Worm (Caenorhabditis elegans) whole organism, young adult: ENCODE results near the gene tir-1.
A peak's percentile ranks its signal among the peaks of the same experiment; 100 is the strongest.

Experiments
- B0019.2 ChIP-seq: fragments of 200-800 bp; sonication (Bioruptor generic); conservative IDR thresholded peaks from 2 replicates; pipeline ENCODE4 v1.3.6; 2022; ENCODE audit warnings: missing genetic modification reagents, missing genetic modification characterization, missing compliant biosample characterization
- C06A6.2 ChIP-seq: fragments of 200-800 bp; sonication (Bioruptor generic); conservative IDR thresholded peaks from 2 replicates; pipeline ENCODE4 v1.3.6; 2022; ENCODE audit warnings: missing genetic modification characterization, missing compliant biosample characterization
- C17E4.6 ChIP-seq: fragments of 200-800 bp; sonication (Bioruptor generic); IDR thresholded peaks from 2 replicates; pipeline ENCODE4 v1.3.6; 2022; ENCODE audit warnings: missing genetic modification reagents, missing genetic modification characterization, missing compliant biosample characterization
- F22D6.2 ChIP-seq: sonication (generic microtip); optimal IDR thresholded peaks from 2 replicates; lab custom pipeline; 2016; ENCODE audit warnings: mild to moderate bottlenecking, missing genetic modification characterization, missing compliant biosample characterization
- F37B4.10 ChIP-seq: fragments of 200-800 bp; sonication (Bioruptor generic); IDR thresholded peaks from 2 replicates; pipeline ENCODE4 v1.3.6; 2022; ENCODE audit warnings: missing genetic modification characterization, missing compliant biosample characterization
- K11D2.4 ChIP-seq: fragments of 200-800 bp; sonication (Bioruptor generic); IDR thresholded peaks from 2 replicates; pipeline ENCODE4 v1.3.6; 2022; ENCODE audit warnings: missing genetic modification reagents, missing genetic modification characterization, missing compliant biosample characterization
- Y53F4B.3 ChIP-seq: fragments of 200-800 bp; sonication (Bioruptor generic); IDR thresholded peaks from 2 replicates; pipeline ENCODE4 v1.3.6; 2022; ENCODE audit warnings: missing genetic modification reagents, missing genetic modification characterization, missing compliant biosample characterization
- Y67H2A.10 ChIP-seq: fragments of 200-800 bp; sonication (Bioruptor generic); conservative IDR thresholded peaks from 2 replicates; pipeline ENCODE4 v1.3.6; 2022; ENCODE audit warnings: missing genetic modification reagents, missing genetic modification characterization, missing compliant biosample characterization
- Y95B8A.8 ChIP-seq: fragments of 200-800 bp; sonication (Bioruptor generic); IDR thresholded peaks from 2 replicates; pipeline ENCODE4 v1.3.6; 2022; ENCODE audit warnings: missing genetic modification reagents, missing genetic modification characterization, missing compliant biosample characterization
- ZK185.1 ChIP-seq: sonication (generic microtip); optimal IDR thresholded peaks from 2 replicates; lab custom pipeline; 2016; ENCODE audit warnings: mild to moderate bottlenecking, missing genetic modification characterization, missing compliant biosample characterization; ENCODE audit not compliant: poor library complexity, severe bottlenecking
- athp-1 ChIP-seq: sonication (generic microtip); optimal IDR thresholded peaks from 2 replicates; lab custom pipeline; 2017; ENCODE audit warnings: mild to moderate bottlenecking, missing genetic modification characterization, missing compliant biosample characterization
- attf-3 ChIP-seq: fragments of 200-800 bp; sonication (Bioruptor generic); conservative IDR thresholded peaks from 2 replicates; pipeline ENCODE4 v1.3.6; 2022; ENCODE audit warnings: missing genetic modification reagents, missing genetic modification characterization, missing compliant biosample characterization
- bed-2 ChIP-seq: fragments of 200-800 bp; sonication (Bioruptor generic); IDR thresholded peaks from 2 replicates; pipeline ENCODE4 v1.3.6; 2022; ENCODE audit warnings: missing genetic modification reagents, missing genetic modification characterization, missing compliant biosample characterization
- ccch-3 ChIP-seq: fragments of 200-800 bp; sonication (Bioruptor generic); optimal IDR thresholded peaks from 2 replicates; lab custom pipeline; 2018; ENCODE audit warnings: mild to moderate bottlenecking, missing genetic modification characterization, missing compliant biosample characterization
- cebp-2 ChIP-seq: fragments of 200-800 bp; sonication (Bioruptor generic); IDR thresholded peaks from 2 replicates; pipeline ENCODE4 v1.3.6; 2022; ENCODE audit warnings: missing genetic modification characterization, missing compliant biosample characterization
- ceh-27 ChIP-seq: fragments of 200-800 bp; sonication (Bioruptor generic); optimal IDR thresholded peaks from 2 replicates; lab custom pipeline; 2018; ENCODE audit warnings: mild to moderate bottlenecking, missing genetic modification characterization, moderate library complexity, missing compliant biosample characterization
- ceh-58 ChIP-seq: fragments of 200-800 bp; sonication (Bioruptor generic); IDR thresholded peaks from 2 replicates; pipeline ENCODE4 v1.3.6; 2022; ENCODE audit warnings: missing genetic modification characterization, missing compliant biosample characterization
- ceh-79 ChIP-seq: sonication (generic microtip); optimal IDR thresholded peaks from 2 replicates; lab custom pipeline; 2017; ENCODE audit warnings: mild to moderate bottlenecking, missing genetic modification characterization, missing compliant biosample characterization
- chd-7 ChIP-seq: sonication (generic microtip); optimal IDR thresholded peaks from 2 replicates; lab custom pipeline; 2016; ENCODE audit warnings: mild to moderate bottlenecking, missing genetic modification characterization, moderate library complexity, missing compliant biosample characterization
- dpl-1 ChIP-seq: fragments of 150-350 bp; optimal IDR thresholded peaks from 2 replicates; lab custom pipeline; 2014; ENCODE audit warnings: missing biosample characterization, missing genetic modification reagents, missing genetic modification characterization
- efl-1 ChIP-seq: fragments of 150-350 bp; optimal IDR thresholded peaks from 2 replicates; lab custom pipeline; 2014; ENCODE audit warnings: missing biosample characterization, missing genetic modification reagents, missing genetic modification characterization
- egl-18 ChIP-seq: fragments of 200-800 bp; sonication (Bioruptor generic); IDR thresholded peaks from 2 replicates; pipeline ENCODE4 v1.3.6; 2022; ENCODE audit warnings: missing genetic modification reagents, missing genetic modification characterization, missing compliant biosample characterization
- egrh-3 ChIP-seq: fragments of 200-800 bp; sonication (Bioruptor generic); IDR thresholded peaks from 2 replicates; pipeline ENCODE4 v1.3.6; 2022; ENCODE audit warnings: missing genetic modification reagents, missing genetic modification characterization, missing compliant biosample characterization
- ekl-4 ChIP-seq: fragments of 200-800 bp; sonication (Bioruptor generic); IDR thresholded peaks from 2 replicates; pipeline ENCODE4 v1.3.6; 2022; ENCODE audit warnings: missing genetic modification reagents, missing genetic modification characterization, missing compliant biosample characterization
- gei-17 ChIP-seq: fragments of 200-800 bp; sonication (Bioruptor generic); optimal IDR thresholded peaks from 2 replicates; lab custom pipeline; 2018; ENCODE audit warnings: mild to moderate bottlenecking, missing genetic modification characterization, missing compliant biosample characterization
- him-1 ChIP-seq: sonication (generic microtip); optimal IDR thresholded peaks from 2 replicates; lab custom pipeline; 2016; ENCODE audit warnings: missing genotype, missing genetic modification reagents, missing genetic modification characterization, missing compliant biosample characterization
- hrde-1 ChIP-seq: sonication (generic microtip); optimal IDR thresholded peaks from 2 replicates; lab custom pipeline; 2016; ENCODE audit warnings: missing genetic modification characterization, mild to moderate bottlenecking, missing compliant biosample characterization, moderate library complexity, missing genotype, missing genetic modification reagents, borderline replicate concordance
- hsf-1 ChIP-seq: fragments of 200-800 bp; sonication (Bioruptor generic); IDR thresholded peaks from 2 replicates; pipeline ENCODE4 v1.3.6; 2022; ENCODE audit warnings: missing genetic modification reagents, missing genetic modification characterization, missing compliant biosample characterization
- let-526 ChIP-seq: fragments of 200-800 bp; sonication (Bioruptor generic); IDR thresholded peaks from 2 replicates; pipeline ENCODE4 v1.3.6; 2022; ENCODE audit warnings: missing genetic modification reagents, missing genetic modification characterization, missing compliant biosample characterization
- lin-54 ChIP-seq: fragments of 200-800 bp; sonication (Bioruptor generic); optimal IDR thresholded peaks from 2 replicates; lab custom pipeline; 2018; ENCODE audit warnings: mild to moderate bottlenecking, missing genetic modification characterization, missing compliant biosample characterization
- lsl-1 ChIP-seq: fragments of 200-800 bp; sonication (Bioruptor generic); optimal IDR thresholded peaks from 2 replicates; lab custom pipeline; 2018; ENCODE audit warnings: mild to moderate bottlenecking, missing genetic modification characterization, moderate library complexity, missing compliant biosample characterization
- mes-4 ChIP-seq: sonication (generic microtip); optimal IDR thresholded peaks from 2 replicates; lab custom pipeline; 2016; ENCODE audit warnings: missing genotype, missing genetic modification characterization, missing compliant biosample characterization
- nfyb-1 ChIP-seq: fragments of 200-800 bp; sonication (Bioruptor generic); IDR thresholded peaks from 2 replicates; pipeline ENCODE4 v1.3.6; 2022; ENCODE audit warnings: missing genetic modification reagents, missing genetic modification characterization, missing compliant biosample characterization
- nhr-179 ChIP-seq: sonication (generic microtip); optimal IDR thresholded peaks from 2 replicates; lab custom pipeline; 2016; ENCODE audit warnings: mild to moderate bottlenecking, missing genetic modification characterization, missing compliant biosample characterization
- nhr-80 ChIP-seq: sonication (generic microtip); optimal IDR thresholded peaks from 2 replicates; lab custom pipeline; 2016; ENCODE audit warnings: missing genetic modification characterization, missing compliant biosample characterization
- nhr-90 ChIP-seq: sonication (generic microtip); optimal IDR thresholded peaks from 2 replicates; lab custom pipeline; 2016; ENCODE audit warnings: missing genotype, mild to moderate bottlenecking, missing genetic modification characterization, missing compliant biosample characterization
- pbrm-1 ChIP-seq: fragments of 200-800 bp; sonication (Bioruptor generic); IDR thresholded peaks from 2 replicates; pipeline ENCODE4 v1.3.6; 2022; ENCODE audit warnings: missing genetic modification reagents, missing genetic modification characterization, missing compliant biosample characterization
- pha-4 ChIP-seq: fragments of 150-350 bp; sonication (generic microtip); optimal IDR thresholded peaks from 2 replicates; lab custom pipeline; 2014; ENCODE audit warnings: missing biosample characterization, missing genetic modification reagents, missing genetic modification characterization
- rec-8 ChIP-seq, 2 experiments: sonication (generic microtip); optimal IDR thresholded peaks; 2 replicates each; lab custom pipeline; 2016; ENCODE audit warnings: mild to moderate bottlenecking in 2 of 2, missing genetic modification characterization in 2 of 2, missing genetic modification reagents in 2 of 2, missing genotype in 2 of 2, missing biosample characterization in 1 of 2, missing compliant biosample characterization in 1 of 2, moderate library complexity in 1 of 2
- sea-2 ChIP-seq: fragments of 200-800 bp; sonication (Bioruptor generic); IDR thresholded peaks from 2 replicates; pipeline ENCODE4 v1.3.6; 2022; ENCODE audit warnings: missing genetic modification characterization, missing compliant biosample characterization
- snpc-1.3 ChIP-seq: sonication (generic microtip); optimal IDR thresholded peaks from 2 replicates; lab custom pipeline; 2017; ENCODE audit warnings: missing genetic modification characterization, mild to moderate bottlenecking, missing compliant biosample characterization, antibody characterized with exemption, moderate library complexity, missing genotype, missing genetic modification reagents; ENCODE audit not compliant: insufficient read depth
- somi-1 ChIP-seq: fragments of 200-800 bp; sonication (Bioruptor generic); optimal IDR thresholded peaks from 2 replicates; lab custom pipeline; 2018; ENCODE audit warnings: mild to moderate bottlenecking, missing genetic modification characterization, missing compliant biosample characterization
- tbx-9 ChIP-seq: sonication (generic microtip); optimal IDR thresholded peaks from 2 replicates; lab custom pipeline; 2016; ENCODE audit warnings: borderline replicate concordance, missing genetic modification characterization, inconsistent platforms, missing compliant biosample characterization
- unc-130 ChIP-seq: sonication (generic microtip); optimal IDR thresholded peaks from 2 replicates; lab custom pipeline; 2016; ENCODE audit warnings: missing genetic modification reagents, missing genetic modification characterization, missing compliant biosample characterization
- xnd-1 ChIP-seq: sonication (generic microtip); optimal IDR thresholded peaks from 2 replicates; lab custom pipeline; 2016; ENCODE audit warnings: missing genotype, missing genetic modification reagents, missing genetic modification characterization, missing compliant biosample characterization
- ztf-18 ChIP-seq: sonication (generic microtip); optimal IDR thresholded peaks from 2 replicates; lab custom pipeline; 2016; ENCODE audit warnings: missing genotype, mild to moderate bottlenecking, missing genetic modification characterization, missing compliant biosample characterization
- ztf-22 ChIP-seq: fragments of 200-800 bp; sonication (Bioruptor generic); optimal IDR thresholded peaks from 2 replicates; lab custom pipeline; 2018; ENCODE audit warnings: mild to moderate bottlenecking, missing genetic modification characterization, moderate library complexity, missing compliant biosample characterization
- ztf-25 ChIP-seq: fragments of 200-800 bp; sonication (Bioruptor generic); IDR thresholded peaks from 2 replicates; pipeline ENCODE4 v1.3.6; 2022; ENCODE audit warnings: missing genetic modification reagents, missing genetic modification characterization, missing compliant biosample characterization

tir-1 gene

DNA sequence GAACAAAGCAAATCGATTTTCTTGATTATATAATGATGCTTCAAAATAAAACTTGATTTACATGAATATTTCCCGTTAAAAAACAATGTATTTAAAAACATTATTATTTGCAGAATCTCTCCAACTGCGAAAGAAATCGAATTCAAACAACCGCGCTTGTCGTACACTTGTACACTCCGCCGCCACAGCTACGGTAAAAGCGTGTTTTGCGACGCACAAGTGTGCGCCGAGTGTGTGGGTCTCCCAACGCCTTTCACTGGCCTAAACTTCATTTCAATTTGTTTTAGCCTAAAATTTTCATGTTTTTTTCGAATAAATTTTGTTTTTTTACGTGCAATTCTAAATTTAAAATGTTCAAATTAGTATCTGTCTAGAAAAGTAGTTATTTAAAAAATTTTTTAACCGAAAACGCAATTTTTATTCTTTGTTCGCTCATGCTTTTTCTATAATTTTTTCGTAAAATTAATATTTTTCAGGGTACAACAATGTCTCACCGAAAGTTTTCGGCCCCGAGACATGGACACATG is 34.0 kb downstream of the tir-1 start, which contains the start of gene rpl-3 (continued):
- TF ChIP-seq rec-8 (tag; optimal IDR thresholded peaks at IDR 0.05; lab: Kevin White, UChicago) (peak; percentile 95 to 99), nhr-179 (peak; percentile 68), let-526 (peak; percentile 100), ekl-4 (GFP tag; lab: Robert Waterston, UW) (peak; percentile 100), athp-1 (tag; lab: Kevin White, UChicago) (peak; percentile 100), hsf-1 (GFP tag; lab: Robert Waterston, UW) (peak; percentile 97), B0019.2 (GFP tag; lab: Robert Waterston, UW) (peak; percentile 100), ccch-3 (GFP tag; lab: Kevin White, UChicago) (peak; percentile 99), sea-2 (peak; percentile 98), lin-54 (peak; percentile 100), snpc-1.3 (tag; lab: Kevin White, UChicago) (peak; percentile 98), gei-17 (peak; percentile 95), somi-1 (GFP tag; lab: Kevin White, UChicago) (peak; percentile 100), F37B4.10 (peak; percentile 100), ZK185.1 (tag; lab: Kevin White, UChicago) (peak; percentile 99), K11D2.4 (peak; percentile 100), egrh-3 (GFP tag; lab: Robert Waterston, UW) (peak; percentile 94), hrde-1 (peak; percentile 98), attf-3 (GFP tag; lab: Robert Waterston, UW) (peak; percentile 94), tbx-9 (tag; lab: Kevin White, UChicago) (peak; percentile 91), Y95B8A.8 (GFP tag; lab: Robert Waterston, UW) (peak; percentile 100), C17E4.6 (GFP tag; lab: Robert Waterston, UW) (peak; percentile 100), him-1 (tag; lab: Kevin White, UChicago) (peak; percentile 99), nfyb-1 (GFP tag; lab: Robert Waterston, UW) (peak; percentile 100), ceh-27 (GFP tag; lab: Kevin White, UChicago) (peak; percentile 100), mes-4 (tag; lab: Kevin White, UChicago) (peak; percentile 93), Y53F4B.3 (GFP tag; lab: Robert Waterston, UW) (peak; percentile 98), unc-130 (GFP tag; lab: Kevin White, UChicago) (peak; percentile 98), pha-4 (tag; lab: Kevin White, UChicago) (peak; percentile 100), nhr-90 (tag; lab: Kevin White, UChicago) (peak; percentile 99), ceh-58 (GFP tag; lab: Robert Waterston, UW) (peak; percentile 98), pbrm-1 (GFP tag; lab: Robert Waterston, UW) (peak; percentile 100)

DNA sequence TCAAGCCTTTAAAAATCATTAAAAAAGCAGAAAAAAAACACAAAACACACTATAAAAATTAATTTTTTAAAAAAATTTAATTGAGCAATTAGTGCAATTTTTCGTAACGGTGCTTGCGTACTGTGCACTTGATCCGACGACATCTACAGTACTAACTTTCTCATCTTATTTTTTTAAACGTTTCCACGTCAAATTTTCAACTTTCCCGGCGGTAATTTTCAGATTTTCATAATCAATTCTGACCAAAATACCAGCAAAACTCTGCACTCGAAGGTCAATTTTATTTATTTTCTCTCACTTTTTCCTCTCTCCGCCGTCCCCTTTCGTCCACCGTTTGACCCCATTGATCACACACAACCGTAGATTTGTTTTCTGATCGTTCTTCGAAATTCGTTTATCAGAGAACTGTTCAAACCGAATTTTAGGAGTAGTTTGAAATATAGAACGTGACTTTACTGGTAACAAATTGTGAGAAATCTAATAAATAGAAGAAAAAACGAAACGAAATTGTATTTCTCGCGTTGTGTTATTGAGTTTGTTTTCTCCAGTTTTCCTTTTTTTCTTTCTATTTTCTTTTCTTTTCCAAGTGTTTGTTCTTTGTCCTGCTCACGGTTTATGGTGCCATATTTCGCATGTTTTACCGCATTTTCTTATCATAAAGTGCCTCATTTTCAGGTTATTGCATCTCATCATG is 37.5 kb downstream of the tir-1 start, which contains the start of gene acs-19:
Gene acs-19, plus strand, starts transcription at position 676 of the 694 bp plus-strand sequence.
- TF ChIP-seq mes-4 (tag; lab: Kevin White, UChicago) (no peak), dpl-1 (GFP tag; lab: Kevin White, UChicago) (peak; percentile 40), cebp-2 (GFP tag; lab: Robert Waterston, UW) (no peak), egl-18 (no peak), Y67H2A.10 (GFP tag; lab: Robert Waterston, UW) (no peak), bed-2 (no peak), efl-1 (GFP tag; lab: Kevin White, UChicago) (peak; percentile 69), lsl-1 (GFP tag; lab: Kevin White, UChicago) (peak; percentile 59), xnd-1 (tag; lab: Kevin White, UChicago) (no peak), ztf-18 (no peak), nhr-80 (no peak), F22D6.2 (tag; lab: Kevin White, UChicago) (no peak), C06A6.2 (GFP tag; lab: Robert Waterston, UW) (no peak), chd-7 (no peak), ztf-25 (GFP tag; lab: Robert Waterston, UW) (no peak), ztf-22 (GFP tag; lab: Kevin White, UChicago) (no peak), ceh-79 (no peak)
